Worm (Caenorhabditis elegans): ENCODE data around the gene fip-1.

fip-1 gene

ce11 chrIII:8639188-8639795, at the start of gene fip-1:
Gene fip-1 (plus strand): TSS chrIII:8639745.
- peak; percentile 40; the same call in 1 of the 2 replicates for TF ChIP-seq scrt-1 (GFP tag; IDR thresholded peaks at IDR 0.05)
- no peak for TF ChIP-seq flt-1 (GFP tag; IDR thresholded peaks at IDR 0.05)

- TF ChIP-seq tbx-11 (GFP tag; IDR thresholded peaks at IDR 0.05) (no peak), hmg-4 (GFP tag; optimal IDR thresholded peaks at IDR 0.05) (no peak), hmbx-1 (tag; optimal IDR thresholded peaks at IDR 0.05) (no peak), ama-1 (optimal IDR thresholded peaks at IDR 0.05) (no peak), flt-1 (GFP tag; IDR thresholded peaks at IDR 0.05) (no peak), pes-1 (GFP tag; IDR thresholded peaks at IDR 0.05) (no peak), tbx-37 (GFP tag; conservative IDR thresholded peaks at IDR 0.05) (no peak), F13C5.2 (tag; optimal IDR thresholded peaks at IDR 0.05) (no peak), B0310.2 (tag; optimal IDR thresholded peaks at IDR 0.05) (no peak), ceh-13 (GFP tag; optimal IDR thresholded peaks at IDR 0.05) (no peak), scrt-1 (GFP tag; IDR thresholded peaks at IDR 0.05) (no peak), tra-4 (tag; optimal IDR thresholded peaks at IDR 0.05) (no peak), aly-1 (tag; optimal IDR thresholded peaks at IDR 0.05) (no peak), ceh-36 (tag; optimal IDR thresholded peaks at IDR 0.05) (no peak), ets-7 (tag; optimal IDR thresholded peaks at IDR 0.05) (no peak), hnd-1 (tag; optimal IDR thresholded peaks at IDR 0.05) (no peak)
These were observed 48.7 kb upstream of the fip-1 start, which contains the start of gene fipr-16 for ce11 chrIII:8590882-8591281. Gene fipr-16 (minus strand): TSS chrIII:8590982.

ce11 chrIII:8593620-8594019, 45.9 kb upstream of the fip-1 start, which contains the start of gene C06E1.7:
Gene C06E1.7 (minus strand): TSS chrIII:8593720.
- TF ChIP-seq pes-1 (GFP tag; IDR thresholded peaks at IDR 0.05) (no peak), ets-7 (tag; optimal IDR thresholded peaks at IDR 0.05) (no peak)

- no peak for TF ChIP-seq tbx-37 (GFP tag; conservative IDR thresholded peaks at IDR 0.05)
- no peak for TF ChIP-seq hmg-4 (GFP tag; optimal IDR thresholded peaks at IDR 0.05)
- TF ChIP-seq ceh-13 (GFP tag; optimal IDR thresholded peaks at IDR 0.05), result no peak
These were observed 45.5 kb upstream of the fip-1 start for ce11 chrIII:8594088-8594487.

- TF ChIP-seq ets-7 (tag; optimal IDR thresholded peaks at IDR 0.05) (no peak), F13C5.2 (tag; optimal IDR thresholded peaks at IDR 0.05) (no peak), B0310.2 (tag; optimal IDR thresholded peaks at IDR 0.05) (no peak), hmbx-1 (tag; optimal IDR thresholded peaks at IDR 0.05) (no peak), pes-1 (GFP tag; IDR thresholded peaks at IDR 0.05) (no peak), hnd-1 (tag; optimal IDR thresholded peaks at IDR 0.05) (no peak), flt-1 (GFP tag; IDR thresholded peaks at IDR 0.05) (no peak), ceh-36 (tag; optimal IDR thresholded peaks at IDR 0.05) (no peak), scrt-1 (GFP tag; IDR thresholded peaks at IDR 0.05) (no peak), tbx-11 (GFP tag; IDR thresholded peaks at IDR 0.05) (no peak), ama-1 (optimal IDR thresholded peaks at IDR 0.05) (no peak), sea-1 (GFP tag; conservative IDR thresholded peaks at IDR 0.05) (no peak), ceh-13 (GFP tag; optimal IDR thresholded peaks at IDR 0.05) (no peak), tbx-37 (GFP tag; conservative IDR thresholded peaks at IDR 0.05) (no peak), hmg-4 (GFP tag; optimal IDR thresholded peaks at IDR 0.05) (no peak)
These were observed 42.9 kb upstream of the fip-1 start for ce11 chrIII:8596692-8597091.

- no peak for TF ChIP-seq flt-1 (GFP tag; IDR thresholded peaks at IDR 0.05)
- TF ChIP-seq F13C5.2 (tag; optimal IDR thresholded peaks at IDR 0.05), result no peak
- no peak for TF ChIP-seq hmg-4 (GFP tag; optimal IDR thresholded peaks at IDR 0.05)
- TF ChIP-seq ama-1 (optimal IDR thresholded peaks at IDR 0.05), result no peak
- TF ChIP-seq hmbx-1 (tag; optimal IDR thresholded peaks at IDR 0.05), result no peak
- TF ChIP-seq pes-1 (GFP tag; IDR thresholded peaks at IDR 0.05), result no peak
- TF ChIP-seq sea-1 (GFP tag; conservative IDR thresholded peaks at IDR 0.05), result no peak
- no peak for TF ChIP-seq ceh-36 (tag; optimal IDR thresholded peaks at IDR 0.05)
- TF ChIP-seq ceh-13 (GFP tag; optimal IDR thresholded peaks at IDR 0.05), result no peak
- no peak for TF ChIP-seq B0310.2 (tag; optimal IDR thresholded peaks at IDR 0.05)
- no peak for TF ChIP-seq scrt-1 (GFP tag; IDR thresholded peaks at IDR 0.05)
- TF ChIP-seq hnd-1 (tag; optimal IDR thresholded peaks at IDR 0.05), result no peak
- TF ChIP-seq tbx-37 (GFP tag; conservative IDR thresholded peaks at IDR 0.05), result no peak
These were observed 41.8 kb upstream of the fip-1 start, which contains the start of gene ztf-30 for ce11 chrIII:8597770-8598169. Gene ztf-30 (minus strand): TSS chrIII:8597870.

- TF ChIP-seq tra-4 (tag; optimal IDR thresholded peaks at IDR 0.05) (no peak), hmg-4 (GFP tag; optimal IDR thresholded peaks at IDR 0.05) (no peak), F13C5.2 (tag; optimal IDR thresholded peaks at IDR 0.05) (no peak), scrt-1 (GFP tag; IDR thresholded peaks at IDR 0.05) (no peak), pes-1 (GFP tag; IDR thresholded peaks at IDR 0.05) (no peak), sea-1 (GFP tag; conservative IDR thresholded peaks at IDR 0.05) (no peak), ets-7 (tag; optimal IDR thresholded peaks at IDR 0.05) (no peak), B0310.2 (tag; optimal IDR thresholded peaks at IDR 0.05) (no peak), tbx-11 (GFP tag; IDR thresholded peaks at IDR 0.05) (no peak), tbx-37 (GFP tag; conservative IDR thresholded peaks at IDR 0.05) (no peak), aly-1 (tag; optimal IDR thresholded peaks at IDR 0.05) (no peak), hnd-1 (tag; optimal IDR thresholded peaks at IDR 0.05) (no peak), ceh-13 (GFP tag; optimal IDR thresholded peaks at IDR 0.05) (no peak), hmbx-1 (tag; optimal IDR thresholded peaks at IDR 0.05) (no peak), ama-1 (optimal IDR thresholded peaks at IDR 0.05) (no peak), ceh-36 (tag; optimal IDR thresholded peaks at IDR 0.05) (no peak), flt-1 (GFP tag; IDR thresholded peaks at IDR 0.05) (no peak)
These were observed 40.6 kb upstream of the fip-1 start for ce11 chrIII:8598961-8599360.

- TF ChIP-seq hmbx-1 (tag; optimal IDR thresholded peaks at IDR 0.05), result no peak
- TF ChIP-seq ama-1 (optimal IDR thresholded peaks at IDR 0.05), result no peak
- TF ChIP-seq ceh-36 (tag; optimal IDR thresholded peaks at IDR 0.05), result no peak
- TF ChIP-seq aly-1 (tag; optimal IDR thresholded peaks at IDR 0.05), result no peak
- TF ChIP-seq tra-4 (tag; optimal IDR thresholded peaks at IDR 0.05), result no peak
- no peak for TF ChIP-seq scrt-1 (GFP tag; IDR thresholded peaks at IDR 0.05)
- no peak for TF ChIP-seq ets-7 (tag; optimal IDR thresholded peaks at IDR 0.05)
- no peak for TF ChIP-seq hmg-4 (GFP tag; optimal IDR thresholded peaks at IDR 0.05)
- TF ChIP-seq tbx-37 (GFP tag; conservative IDR thresholded peaks at IDR 0.05), result no peak
- no peak for TF ChIP-seq pes-1 (GFP tag; IDR thresholded peaks at IDR 0.05)
- TF ChIP-seq tbx-11 (GFP tag; IDR thresholded peaks at IDR 0.05), result no peak
These were observed 37.4 kb upstream of the fip-1 start for ce11 chrIII:8602148-8602547.

All from whole organism, early embryonic.